Fruit fly (Drosophila melanogaster) whole organism, larva: ENCODE measurements around the gene MRP.

Experiments
- noc ChIP-seq: fragments of 200-800 bp; sonication (Bioruptor generic); optimal IDR thresholded peaks from 3 replicates; lab custom pipeline; 2019; ENCODE audit warnings: missing biosample characterization, mild to moderate bottlenecking, missing genetic modification characterization, moderate library complexity

The MRP gene

DNA sequence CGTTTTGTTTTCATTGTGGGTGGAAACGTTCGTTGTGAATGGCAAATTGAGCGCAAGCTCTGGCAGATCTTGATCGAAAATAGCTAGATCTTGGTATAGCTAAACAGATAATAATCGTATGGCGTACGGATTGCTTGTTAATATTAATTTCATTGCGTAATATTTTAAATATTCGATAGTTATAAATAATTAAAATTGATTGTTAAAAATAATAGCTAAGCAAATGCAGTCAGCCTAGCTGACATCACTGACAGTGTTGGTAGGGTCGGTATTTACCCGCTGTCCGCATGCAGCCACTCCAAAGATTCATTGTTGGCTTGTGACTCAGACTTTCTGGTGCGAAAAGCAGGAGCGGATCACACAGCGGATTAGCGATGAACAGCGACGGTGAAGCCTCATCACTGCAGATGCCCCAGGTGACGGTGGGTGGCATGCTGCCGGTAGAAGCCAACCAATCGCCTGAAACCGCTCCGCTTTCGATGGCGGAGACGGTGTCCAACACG is 14.4 kb upstream of the MRP start, which contains the start of the genes CG5776 and spict:
CG5776 (minus strand) TSS at position 34 of the 503 bp plus-strand sequence.
spict (plus strand) TSS at position 308 of the 503 bp plus-strand sequence.
- peak; percentile 79 for TF ChIP-seq noc (tag; lab: Kevin White, UChicago)

dm6 chr2L:12705376-12705775 is 13.5 kb upstream of the MRP start:
- TF ChIP-seq noc (tag; lab: Kevin White, UChicago) = peak; percentile 24

DNA sequence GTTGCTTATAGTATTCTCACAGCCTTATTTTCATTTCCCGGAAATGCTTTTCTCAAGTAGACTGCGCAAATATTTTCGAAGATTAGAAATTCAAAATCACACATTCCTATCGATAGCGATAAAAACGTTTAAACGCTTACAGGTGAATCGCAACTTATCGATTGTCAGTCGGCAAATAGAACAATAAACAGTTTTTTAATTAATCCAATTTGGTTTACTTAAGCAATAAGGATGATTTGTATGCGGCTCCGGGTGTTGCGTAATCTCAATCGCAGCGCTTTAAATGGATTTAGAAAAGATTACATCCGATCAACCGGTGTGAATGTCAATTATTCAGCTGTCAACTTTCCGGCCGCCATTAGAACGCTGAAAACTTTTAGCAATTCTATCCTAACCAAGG is 11.3 kb upstream of the MRP start, which contains the start of the genes CG6180 and CG15484:
CG6180 (plus strand) TSS at position 122 of the 400 bp plus-strand sequence.
CG15484 (minus strand) TSS at position 172 of the 400 bp plus-strand sequence.
- peak; percentile 32 for TF ChIP-seq noc (tag; lab: Kevin White, UChicago)

DNA sequence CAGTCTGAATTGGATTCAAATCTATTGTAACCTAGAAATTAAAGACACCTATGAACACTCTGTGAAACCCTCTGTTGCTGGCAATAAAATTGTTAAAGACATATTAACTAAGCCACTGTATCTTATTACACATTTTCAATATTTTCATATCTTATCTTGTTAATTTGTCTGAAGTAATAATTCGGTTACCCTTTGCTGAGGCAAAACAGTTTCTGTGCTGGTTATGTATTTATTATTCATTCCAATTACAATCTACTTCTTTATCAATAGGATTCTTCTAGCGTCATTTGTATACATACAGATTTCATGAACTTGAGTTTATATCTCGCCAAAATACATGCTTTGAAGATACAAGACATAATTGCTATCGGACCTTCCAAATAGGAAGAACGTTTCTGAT is 10.3 kb upstream of the MRP start:
- no peak for TF ChIP-seq noc (tag; lab: Kevin White, UChicago)

- no peak for TF ChIP-seq noc (tag; lab: Kevin White, UChicago)
Observed at dm6 chr2L:12712255-12712654, 6.6 kb upstream of the MRP start.

dm6 chr2L:12712852-12713251 is 6.0 kb upstream of the MRP start, which contains the start of gene CG5787:
CG5787 (minus strand) TSS chr2L:12712952.
- no peak for TF ChIP-seq noc (tag; lab: Kevin White, UChicago)

dm6 chr2L:12719712-12720429 is 1.0 kb downstream of the MRP start:
- peak; percentile 17 for TF ChIP-seq noc (tag; lab: Kevin White, UChicago)

- TF ChIP-seq noc (tag; lab: Kevin White, UChicago) = peak; percentile 84
Observed at dm6 chr2L:12720430-12721396, 1.9 kb downstream of the MRP start.

- peak; percentile 92 for TF ChIP-seq noc (tag; lab: Kevin White, UChicago)
Observed at dm6 chr2L:12721794-12722315, 3.0 kb downstream of the MRP start, which contains the start of gene Pih1D1. Pih1D1 (minus strand) TSS chr2L:12721843.

- no peak for TF ChIP-seq noc (tag; lab: Kevin White, UChicago)
Observed at dm6 chr2L:12750060-12750459, 31.2 kb downstream of the MRP start.

DNA sequence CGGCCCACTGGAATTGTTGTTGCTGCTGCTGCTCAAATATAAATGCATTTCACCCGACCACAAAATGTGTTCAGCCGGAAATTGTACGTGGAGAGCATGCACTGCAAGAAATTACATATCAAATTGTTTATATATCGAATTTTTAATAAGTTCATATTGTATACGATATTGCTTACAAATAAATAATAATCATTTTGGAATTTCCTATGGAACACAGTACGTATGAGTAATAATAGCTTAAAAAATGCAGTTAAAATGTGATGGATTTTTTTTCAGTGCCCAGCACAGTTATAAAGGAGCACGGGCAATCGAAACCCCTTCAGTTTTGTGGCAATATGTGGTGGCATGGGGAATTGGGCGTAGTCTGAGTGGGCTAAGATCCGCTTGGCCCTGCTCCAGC is 37.6 kb downstream of the MRP start:
- TF ChIP-seq noc (tag; lab: Kevin White, UChicago) = no peak

dm6 chr2L:12761740-12762139 is 42.9 kb downstream of the MRP start, which contains the start of gene CG15483:
CG15483 (minus strand) TSS chr2L:12761840.
- no peak for TF ChIP-seq noc (tag; lab: Kevin White, UChicago)

DNA sequence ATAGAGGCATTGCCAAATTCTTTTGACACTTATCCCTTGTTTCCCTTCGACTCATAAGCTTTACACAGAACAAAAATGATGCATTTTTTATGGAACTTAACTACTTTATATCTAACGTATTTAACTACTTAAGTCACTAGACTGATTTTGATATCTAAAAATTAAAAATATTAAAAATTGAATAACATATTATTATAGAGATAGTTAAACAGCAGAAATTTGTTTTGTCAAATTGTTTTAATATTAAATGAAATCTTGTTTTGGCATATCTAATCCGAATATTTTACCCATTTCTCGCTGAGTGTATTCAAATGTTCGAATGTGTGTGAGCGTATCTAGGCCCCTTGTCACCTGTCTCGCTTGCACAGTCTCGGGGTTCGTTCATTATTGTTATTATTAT is 53.0 kb downstream of the MRP start:
- TF ChIP-seq noc (tag; lab: Kevin White, UChicago) = no peak

DNA sequence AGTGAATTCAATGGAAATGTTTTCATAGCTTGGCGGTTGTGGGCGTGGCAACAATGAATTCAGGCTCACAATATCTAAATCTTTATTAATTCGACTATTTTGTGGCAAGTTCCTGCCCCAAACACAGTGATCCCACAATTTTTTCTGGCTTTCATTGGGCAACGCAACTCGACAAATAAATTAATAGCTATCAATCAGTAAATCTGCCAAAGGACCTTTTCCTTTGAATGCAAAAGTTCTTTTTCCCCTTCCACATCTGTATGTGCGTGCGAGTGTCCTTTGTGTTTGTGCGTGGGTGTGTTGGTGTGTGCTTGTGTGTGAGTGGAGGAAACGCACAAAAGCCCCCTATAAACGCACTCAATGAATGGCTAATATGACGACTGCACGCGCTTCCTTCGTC is 61.8 kb downstream of the MRP start:
- TF ChIP-seq noc (tag; lab: Kevin White, UChicago) = no peak

DNA sequence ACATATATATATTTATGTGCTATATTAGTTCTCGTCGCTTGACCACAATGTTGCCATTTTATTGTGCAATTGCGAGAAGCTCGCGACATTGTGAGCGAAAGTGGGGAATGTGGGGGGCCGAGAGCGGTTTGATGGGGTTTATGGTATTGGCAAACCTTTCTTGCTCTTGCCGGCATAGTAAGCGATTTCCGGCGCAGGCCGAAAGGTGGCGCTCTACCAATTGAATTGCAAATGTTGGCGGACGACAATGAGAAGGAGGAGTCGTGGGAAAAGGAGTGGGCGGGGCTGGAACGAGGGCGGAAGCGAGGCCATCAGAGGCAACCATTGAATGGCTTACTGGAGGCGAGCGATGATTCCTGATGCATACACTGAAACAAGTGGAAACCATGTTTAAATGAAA is 84.6 kb downstream of the MRP start:
- TF ChIP-seq noc (tag; lab: Kevin White, UChicago) = no peak
